Worm (Caenorhabditis elegans): ENCODE results near the gene R105.5.
A peak's percentile ranks its signal among the peaks of the same experiment; 100 is the strongest.

Gene R105.5

ce11 chrIV:4686291-4686830 lies 50.3 kb downstream of the R105.5 start:
- peak; percentile 52 for TF ChIP-seq zip-8 (tag; optimal IDR thresholded peaks at IDR 0.05)
- no peak for TF ChIP-seq elt-3 (tag; optimal IDR thresholded peaks at IDR 0.05)
